Fruit fly (Drosophila melanogaster): ENCODE data around the gene CG16736.

- TF ChIP-seq Gug (GFP tag; IDR thresholded peaks at IDR 0.05) (no peak), CG3032 (tag; optimal IDR thresholded peaks at IDR 0.05) (no peak), net (GFP tag; optimal IDR thresholded peaks at IDR 0.05) (no peak), fd59A (GFP tag; optimal IDR thresholded peaks at IDR 0.05) (no peak), Hr38 (GFP tag; optimal IDR thresholded peaks at IDR 0.05) (no peak)
Observed at dm6 chr3R:9240554-9240953, 17.0 kb downstream of the CG16736 start, which contains the start of gene D1.
